Worm (Caenorhabditis elegans) whole organism, late embryonic: ENCODE results near the gene T21B6.3.

Experiments used
- C08G9.2 ChIP-seq: sonication (generic microtip); optimal IDR thresholded peaks from 2 replicates; lab custom pipeline; 2016; ENCODE audit warnings: mild to moderate bottlenecking, missing genetic modification characterization, moderate library complexity, missing compliant biosample characterization
- C38D4.7 ChIP-seq: fragments of 200-800 bp; sonication (Bioruptor generic); optimal IDR thresholded peaks from 2 replicates; lab custom pipeline; 2018; ENCODE audit warnings: mild to moderate bottlenecking, missing genetic modification characterization, moderate library complexity, missing compliant biosample characterization
- F13H6.1 ChIP-seq: sonication (generic microtip); optimal IDR thresholded peaks from 2 replicates; lab custom pipeline; 2016; ENCODE audit warnings: missing genetic modification characterization, missing compliant biosample characterization
- K09A11.1 ChIP-seq: sonication (generic microtip); optimal IDR thresholded peaks from 2 replicates; lab custom pipeline; 2017; ENCODE audit warnings: antibody characterized with exemption, mild to moderate bottlenecking, missing genetic modification characterization, missing compliant biosample characterization; ENCODE audit not compliant: insufficient read depth
- Y22D7AL.16 ChIP-seq: sonication (generic microtip); optimal IDR thresholded peaks from 2 replicates; lab custom pipeline; 2016; ENCODE audit warnings: missing genetic modification characterization, missing compliant biosample characterization
- ahr-1 ChIP-seq: sonication (generic microtip); optimal IDR thresholded peaks from 2 replicates; lab custom pipeline; 2016; ENCODE audit warnings: missing genetic modification characterization, missing compliant biosample characterization
- ceh-2 ChIP-seq: sonication (generic microtip); optimal IDR thresholded peaks from 2 replicates; lab custom pipeline; 2016; ENCODE audit warnings: missing genotype, missing genetic modification characterization, missing compliant biosample characterization
- ceh-22 ChIP-seq: sonication (generic microtip); optimal IDR thresholded peaks from 2 replicates; lab custom pipeline; 2017; ENCODE audit warnings: missing biosample characterization, missing genetic modification characterization
- ceh-24 ChIP-seq: sonication (generic microtip); optimal IDR thresholded peaks from 2 replicates; lab custom pipeline; 2016; ENCODE audit warnings: mild to moderate bottlenecking, missing genetic modification characterization, missing compliant biosample characterization
- ceh-31 ChIP-seq: sonication (generic microtip); optimal IDR thresholded peaks from 2 replicates; lab custom pipeline; 2016; ENCODE audit warnings: missing genetic modification characterization, missing compliant biosample characterization
- ceh-45 ChIP-seq: fragments of 200-800 bp; sonication (Bioruptor generic); IDR thresholded peaks from 2 replicates; pipeline ENCODE4 v1.3.6; 2022; ENCODE audit warnings: missing genetic modification reagents, missing genetic modification characterization, missing compliant biosample characterization
- ceh-9 ChIP-seq: sonication (generic microtip); optimal IDR thresholded peaks from 2 replicates; lab custom pipeline; 2016; ENCODE audit warnings: mild to moderate bottlenecking, missing genetic modification characterization, inconsistent platforms, missing compliant biosample characterization
- elt-4 ChIP-seq: sonication (generic microtip); optimal IDR thresholded peaks from 2 replicates; lab custom pipeline; 2016; ENCODE audit warnings: missing genetic modification characterization, missing compliant biosample characterization
- fax-1 ChIP-seq: sonication (generic microtip); optimal IDR thresholded peaks from 2 replicates; lab custom pipeline; 2016; ENCODE audit warnings: missing genotype, missing genetic modification characterization, missing compliant biosample characterization
- fkh-10 ChIP-seq: fragments of 150-350 bp; optimal IDR thresholded peaks from 2 replicates; lab custom pipeline; 2014; ENCODE audit warnings: missing biosample characterization, missing genetic modification reagents, missing genetic modification characterization
- hlh-15 ChIP-seq: sonication (generic microtip); optimal IDR thresholded peaks from 2 replicates; lab custom pipeline; 2016; ENCODE audit warnings: missing genetic modification characterization, missing compliant biosample characterization
- mec-3 ChIP-seq: sonication (generic microtip); optimal IDR thresholded peaks from 2 replicates; lab custom pipeline; 2016; ENCODE audit warnings: borderline replicate concordance, missing genetic modification characterization, missing compliant biosample characterization
- nfya-1 ChIP-seq: sonication (generic microtip); optimal IDR thresholded peaks from 2 replicates; lab custom pipeline; 2017; ENCODE audit warnings: missing genetic modification characterization, mild to moderate bottlenecking, missing compliant biosample characterization, antibody characterized with exemption, moderate library complexity
- nhr-232 ChIP-seq: sonication (generic microtip); optimal IDR thresholded peaks from 2 replicates; lab custom pipeline; 2016; ENCODE audit warnings: missing genetic modification characterization, missing compliant biosample characterization
- pag-3 ChIP-seq: sonication (generic microtip); optimal IDR thresholded peaks from 2 replicates; lab custom pipeline; 2016; ENCODE audit warnings: missing compliant biosample characterization, missing genetic modification characterization, borderline replicate concordance
- pha-2 ChIP-seq: sonication (generic microtip); optimal IDR thresholded peaks from 2 replicates; lab custom pipeline; 2017; ENCODE audit warnings: mild to moderate bottlenecking, missing genetic modification characterization, missing compliant biosample characterization
- pha-4 ChIP-seq: fragments of 150-350 bp; optimal IDR thresholded peaks from 2 replicates; lab custom pipeline; 2018; ENCODE audit warnings: missing biosample characterization, missing genetic modification reagents, missing genetic modification characterization
- pros-1 ChIP-seq: fragments of 150-350 bp; optimal IDR thresholded peaks from 2 replicates; lab custom pipeline; 2014; ENCODE audit warnings: missing biosample characterization, missing genetic modification reagents, missing genetic modification characterization
- sox-4 ChIP-seq: sonication (generic microtip); optimal IDR thresholded peaks from 2 replicates; lab custom pipeline; 2017; ENCODE audit warnings: mild to moderate bottlenecking, missing genetic modification characterization, inconsistent platforms, missing compliant biosample characterization
- syd-9 ChIP-seq: sonication (generic microtip); optimal IDR thresholded peaks from 2 replicates; lab custom pipeline; 2016; ENCODE audit warnings: mild to moderate bottlenecking, missing genetic modification characterization, moderate library complexity, missing compliant biosample characterization
- tbx-2 ChIP-seq: sonication (generic microtip); optimal IDR thresholded peaks from 2 replicates; lab custom pipeline; 2016; ENCODE audit warnings: missing genetic modification characterization, missing compliant biosample characterization
- tbx-7 ChIP-seq: sonication (generic microtip); optimal IDR thresholded peaks from 2 replicates; lab custom pipeline; 2016; ENCODE audit warnings: missing genotype, missing genetic modification characterization, missing compliant biosample characterization
- unc-3 ChIP-seq, 2 experiments: fragments of 200-800 bp in 1 of 2; sonication (Bioruptor generic) in 1 of 2; sonication (generic microtip) in 1 of 2; conservative IDR thresholded peaks in 1 of 2; optimal IDR thresholded peaks in 1 of 2; 2 replicates each; pipeline versions ENCODE4 v1.3.6 to Lab custom; 2016 to 2022; ENCODE audit warnings: missing compliant biosample characterization in 2 of 2, missing genetic modification characterization in 2 of 2, missing genetic modification reagents in 1 of 2
- unc-42 ChIP-seq: sonication (generic microtip); optimal IDR thresholded peaks from 2 replicates; lab custom pipeline; 2016; ENCODE audit warnings: missing genotype, missing genetic modification characterization, missing compliant biosample characterization
- unc-55 ChIP-seq: sonication (generic microtip); optimal IDR thresholded peaks from 2 replicates; lab custom pipeline; 2017; ENCODE audit warnings: missing biosample characterization, missing genetic modification reagents, missing genetic modification characterization
- unc-86 ChIP-seq: sonication (generic microtip); optimal IDR thresholded peaks from 2 replicates; lab custom pipeline; 2016; ENCODE audit warnings: missing genetic modification characterization, missing compliant biosample characterization
- zip-5 ChIP-seq: sonication (generic microtip); optimal IDR thresholded peaks from 2 replicates; lab custom pipeline; 2016; ENCODE audit warnings: missing genetic modification characterization, missing compliant biosample characterization

The T21B6.3 gene

DNA sequence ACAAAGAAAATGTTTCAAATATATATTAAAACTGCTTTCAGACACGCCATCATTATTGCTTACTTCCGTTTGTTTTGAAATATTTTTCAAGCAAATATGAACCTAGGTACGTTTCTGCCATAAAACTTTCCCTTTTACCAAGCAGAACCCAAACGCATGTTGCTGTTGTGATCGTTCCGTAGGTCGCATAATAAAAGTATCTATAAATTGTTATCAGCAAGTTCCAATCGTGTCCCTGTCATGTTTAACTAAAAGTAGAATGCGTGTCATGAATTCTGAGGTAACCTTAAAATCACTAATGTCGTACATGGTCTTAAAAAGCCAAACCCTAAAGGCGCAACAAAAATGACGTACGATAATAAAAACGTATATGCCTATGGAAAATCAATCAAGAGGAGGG lies 3.2 kb upstream of the T21B6.3 start (continued):
- no peak for TF ChIP-seq K09A11.1 (tag; lab: Kevin White, UChicago)

ce11 chrX:10951168-10951567 lies 2.4 kb upstream of the T21B6.3 start, which contains the start of gene K09C8.7:
K09C8.7 (minus strand) TSS chrX:10951393.
- TF ChIP-seq pha-2 (tag; lab: Kevin White, UChicago) (no peak), ahr-1 (tag; lab: Kevin White, UChicago) (no peak), nhr-232 (tag; lab: Kevin White, UChicago) (no peak), syd-9 (tag; lab: Kevin White, UChicago) (no peak), C38D4.7 (GFP tag; lab: Kevin White, UChicago) (no peak), fax-1 (tag; lab: Kevin White, UChicago) (no peak), elt-4 (tag; lab: Kevin White, UChicago) (no peak), ceh-24 (no peak), tbx-7 (no peak)

ce11 chrX:10941255-10941654 lies 7.5 kb downstream of the T21B6.3 start, which contains the start of gene pho-7:
pho-7 (minus strand) TSS chrX:10941355.
- TF ChIP-seq pros-1 (tag; lab: Kevin White, UChicago): no peak
- TF ChIP-seq mec-3 (tag; lab: Kevin White, UChicago): no peak
- TF ChIP-seq ahr-1 (tag; lab: Kevin White, UChicago): no peak
- no peak for TF ChIP-seq ceh-31 (tag; lab: Kevin White, UChicago)
- no peak for TF ChIP-seq tbx-2 (tag; lab: Kevin White, UChicago)
- TF ChIP-seq ceh-24: no peak
- TF ChIP-seq ceh-9 (tag; lab: Kevin White, UChicago): no peak
- no peak for TF ChIP-seq unc-3 (GFP tag; conservative IDR thresholded peaks at IDR 0.05; lab: Robert Waterston, UW)
- no peak for TF ChIP-seq unc-3 (tag; optimal IDR thresholded peaks at IDR 0.05; lab: Kevin White, UChicago)
- no peak for TF ChIP-seq Y22D7AL.16 (tag; lab: Kevin White, UChicago)
- TF ChIP-seq unc-86 (tag; lab: Kevin White, UChicago): no peak
- TF ChIP-seq ceh-45: no peak
- no peak for TF ChIP-seq fkh-10
- no peak for TF ChIP-seq elt-4 (tag; lab: Kevin White, UChicago)
- TF ChIP-seq C08G9.2 (tag; lab: Kevin White, UChicago): no peak
- no peak for TF ChIP-seq ceh-22 (tag; lab: Kevin White, UChicago)
- TF ChIP-seq hlh-15 (tag; lab: Kevin White, UChicago): no peak
- no peak for TF ChIP-seq pag-3 (tag; lab: Kevin White, UChicago)
- no peak for TF ChIP-seq ceh-2 (tag; lab: Kevin White, UChicago)

DNA sequence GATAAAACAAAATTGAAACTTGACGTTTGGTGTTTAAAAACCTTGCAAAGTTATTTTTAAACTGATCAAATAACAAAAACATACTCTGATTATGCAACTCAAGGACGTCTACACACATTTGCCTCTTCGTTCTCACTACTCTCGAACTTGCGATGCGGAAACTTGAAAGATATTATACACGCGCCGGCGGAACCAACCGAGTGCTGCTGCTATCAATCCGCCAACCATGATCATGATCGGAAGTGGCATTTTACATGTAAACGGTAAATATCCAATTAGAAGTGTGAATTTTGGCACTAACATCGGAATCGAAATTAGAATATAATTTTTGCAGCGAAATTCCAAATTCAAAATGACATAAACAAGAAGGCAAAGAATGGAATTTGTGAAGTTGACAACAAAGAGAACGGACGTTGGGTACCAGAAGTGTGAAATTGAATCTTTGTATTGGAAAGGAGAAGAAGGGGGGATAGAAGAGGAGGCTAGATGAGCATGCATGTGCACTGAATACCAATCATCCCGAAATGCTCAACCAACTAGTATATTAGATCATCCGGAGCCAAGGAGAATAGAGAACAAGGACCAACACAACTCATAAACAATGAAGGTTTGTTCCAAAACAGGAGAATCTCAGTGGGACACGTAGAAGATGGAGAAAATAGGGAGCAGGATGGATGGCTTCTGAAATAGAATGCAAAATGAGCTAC lies 15.3 kb downstream of the T21B6.3 start:
- no peak for TF ChIP-seq sox-4 (tag; lab: Kevin White, UChicago)
- peak; percentile 36 for TF ChIP-seq ceh-31 (tag; lab: Kevin White, UChicago)
- peak; percentile 64 for TF ChIP-seq unc-42 (tag; lab: Kevin White, UChicago)

- no peak for TF ChIP-seq zip-5
- no peak for TF ChIP-seq F13H6.1 (tag; lab: Kevin White, UChicago)
- no peak for TF ChIP-seq pha-4 (tag; lab: Kevin White, UChicago)
- TF ChIP-seq nfya-1 (tag; lab: Kevin White, UChicago): no peak
- TF ChIP-seq hlh-15 (tag; lab: Kevin White, UChicago): no peak
- TF ChIP-seq C08G9.2 (tag; lab: Kevin White, UChicago): no peak
- TF ChIP-seq ceh-22 (tag; lab: Kevin White, UChicago): no peak
- TF ChIP-seq unc-55 (GFP tag; lab: Kevin White, UChicago): peak; percentile 17
- TF ChIP-seq elt-4 (tag; lab: Kevin White, UChicago): no peak
Measured at ce11 chrX:10932087-10932486, 16.7 kb downstream of the T21B6.3 start.
